Fruit fly (Drosophila melanogaster): ENCODE measurements around the gene CG14339.

CG14339 gene

dm6 chr2L:1068004-1068403 is 40.3 kb upstream of the CG14339 start:
- TF ChIP-seq CG12768 (GFP tag; optimal IDR thresholded peaks at IDR 0.05) (no peak), cic (GFP tag; optimal IDR thresholded peaks at IDR 0.05) (no peak), ovo (GFP tag; optimal IDR thresholded peaks at IDR 0.05) (no peak), kay (GFP tag; ENCODE audit: borderline replicate concordance) (no peak), CG7101 (tag; optimal IDR thresholded peaks at IDR 0.05) (no peak), toe (GFP tag; optimal IDR thresholded peaks at IDR 0.05) (no peak), CG11617 (GFP tag; optimal IDR thresholded peaks at IDR 0.05) (no peak)

- no peak for TF ChIP-seq CG1620 (GFP tag; optimal IDR thresholded peaks at IDR 0.05)
- TF ChIP-seq tj (GFP tag; optimal IDR thresholded peaks at IDR 0.05) = no peak
- no peak for TF ChIP-seq CG33017 (tag; optimal IDR thresholded peaks at IDR 0.05)
- no peak for TF ChIP-seq cic (GFP tag; optimal IDR thresholded peaks at IDR 0.05)
- no peak for TF ChIP-seq CG12768 (GFP tag; optimal IDR thresholded peaks at IDR 0.05)
- no peak for TF ChIP-seq Clk (GFP tag; optimal IDR thresholded peaks at IDR 0.05)
- TF ChIP-seq cnc (optimal IDR thresholded peaks at IDR 0.05) = no peak
- no peak for TF ChIP-seq Mnt (GFP tag; optimal IDR thresholded peaks at IDR 0.05)
- no peak for TF ChIP-seq Hr96 (GFP tag; optimal IDR thresholded peaks at IDR 0.05)
- no peak for TF ChIP-seq Crg-1 (GFP tag; optimal IDR thresholded peaks at IDR 0.05)
- no peak for TF ChIP-seq ovo (GFP tag; optimal IDR thresholded peaks at IDR 0.05)
- TF ChIP-seq pad (GFP tag; optimal IDR thresholded peaks at IDR 0.05) = no peak
- no peak for TF ChIP-seq kay (GFP tag; ENCODE audit: borderline replicate concordance)
- no peak for TF ChIP-seq CG7045 (GFP tag; optimal IDR thresholded peaks at IDR 0.05)
- no peak for TF ChIP-seq CG7101 (tag; optimal IDR thresholded peaks at IDR 0.05)
- TF ChIP-seq bab1 (GFP tag; optimal IDR thresholded peaks at IDR 0.05) = no peak
- TF ChIP-seq CG14711 (tag; optimal IDR thresholded peaks at IDR 0.05) = no peak
- TF ChIP-seq CG11617 (GFP tag; optimal IDR thresholded peaks at IDR 0.05) = no peak
- no peak for TF ChIP-seq CG5204 (GFP tag; optimal IDR thresholded peaks at IDR 0.05)
These were observed 39.7 kb upstream of the CG14339 start for dm6 chr2L:1068517-1069107.

- TF ChIP-seq Clk (GFP tag; optimal IDR thresholded peaks at IDR 0.05) (no peak), CG33017 (tag; optimal IDR thresholded peaks at IDR 0.05) (no peak), pad (GFP tag; optimal IDR thresholded peaks at IDR 0.05) (no peak), tj (GFP tag; optimal IDR thresholded peaks at IDR 0.05) (no peak), Mnt (GFP tag; optimal IDR thresholded peaks at IDR 0.05) (no peak), CG12768 (GFP tag; optimal IDR thresholded peaks at IDR 0.05) (no peak), CG7101 (tag; optimal IDR thresholded peaks at IDR 0.05) (no peak), CG5204 (GFP tag; optimal IDR thresholded peaks at IDR 0.05) (no peak), kay (GFP tag; ENCODE audit: borderline replicate concordance) (no peak), CG7045 (GFP tag; optimal IDR thresholded peaks at IDR 0.05) (no peak), cnc (optimal IDR thresholded peaks at IDR 0.05) (no peak), cic (GFP tag; optimal IDR thresholded peaks at IDR 0.05) (no peak), Hr96 (GFP tag; optimal IDR thresholded peaks at IDR 0.05) (no peak), bab1 (GFP tag; optimal IDR thresholded peaks at IDR 0.05) (no peak), Crg-1 (GFP tag; optimal IDR thresholded peaks at IDR 0.05) (no peak), CG11617 (GFP tag; optimal IDR thresholded peaks at IDR 0.05) (no peak), toe (GFP tag; optimal IDR thresholded peaks at IDR 0.05) (no peak)
These were observed 38.9 kb upstream of the CG14339 start for dm6 chr2L:1069475-1069874.

DNA sequence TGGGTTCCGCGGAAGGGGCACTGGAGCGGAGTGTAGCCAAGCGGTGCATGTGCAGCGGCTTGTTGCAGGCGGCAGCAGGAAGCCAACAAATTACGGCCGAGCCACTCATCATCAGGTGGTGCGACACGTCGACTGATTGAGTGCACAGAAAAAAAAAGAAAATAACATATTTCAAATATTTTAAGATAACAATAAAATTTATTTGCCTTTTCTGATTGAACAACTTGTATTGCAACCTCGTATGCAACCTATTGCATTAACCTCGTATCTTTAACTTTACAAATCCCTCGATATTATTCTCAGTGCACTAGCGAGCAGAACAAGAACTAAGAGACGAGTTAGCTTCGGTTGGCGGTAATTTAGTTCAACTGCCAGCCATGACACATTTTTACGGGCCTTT is 38.0 kb upstream of the CG14339 start:
- no peak for TF ChIP-seq CG11617 (GFP tag; optimal IDR thresholded peaks at IDR 0.05)
- peak; percentile 31 for TF ChIP-seq bab1 (GFP tag; optimal IDR thresholded peaks at IDR 0.05)
- TF ChIP-seq Hr96 (GFP tag; optimal IDR thresholded peaks at IDR 0.05) = no peak
- TF ChIP-seq toe (GFP tag; optimal IDR thresholded peaks at IDR 0.05) = no peak
- TF ChIP-seq tj (GFP tag; optimal IDR thresholded peaks at IDR 0.05) = no peak
- no peak for TF ChIP-seq cnc (optimal IDR thresholded peaks at IDR 0.05)

- no peak for TF ChIP-seq tj (GFP tag; optimal IDR thresholded peaks at IDR 0.05)
- no peak for TF ChIP-seq CG1620 (GFP tag; optimal IDR thresholded peaks at IDR 0.05)
- no peak for TF ChIP-seq toe (GFP tag; optimal IDR thresholded peaks at IDR 0.05)
- no peak for TF ChIP-seq Crg-1 (GFP tag; optimal IDR thresholded peaks at IDR 0.05)
- no peak for TF ChIP-seq kay (GFP tag; ENCODE audit: borderline replicate concordance)
- no peak for TF ChIP-seq CG12768 (GFP tag; optimal IDR thresholded peaks at IDR 0.05)
- no peak for TF ChIP-seq ovo (GFP tag; optimal IDR thresholded peaks at IDR 0.05)
- no peak for TF ChIP-seq CG14711 (tag; optimal IDR thresholded peaks at IDR 0.05)
- TF ChIP-seq CG11617 (GFP tag; optimal IDR thresholded peaks at IDR 0.05) = no peak
- TF ChIP-seq Clk (GFP tag; optimal IDR thresholded peaks at IDR 0.05) = no peak
- TF ChIP-seq CG7101 (tag; optimal IDR thresholded peaks at IDR 0.05) = no peak
- TF ChIP-seq Mnt (GFP tag; optimal IDR thresholded peaks at IDR 0.05) = no peak
- TF ChIP-seq cic (GFP tag; optimal IDR thresholded peaks at IDR 0.05) = no peak
These were observed 37.4 kb upstream of the CG14339 start for dm6 chr2L:1070941-1071340.

DNA sequence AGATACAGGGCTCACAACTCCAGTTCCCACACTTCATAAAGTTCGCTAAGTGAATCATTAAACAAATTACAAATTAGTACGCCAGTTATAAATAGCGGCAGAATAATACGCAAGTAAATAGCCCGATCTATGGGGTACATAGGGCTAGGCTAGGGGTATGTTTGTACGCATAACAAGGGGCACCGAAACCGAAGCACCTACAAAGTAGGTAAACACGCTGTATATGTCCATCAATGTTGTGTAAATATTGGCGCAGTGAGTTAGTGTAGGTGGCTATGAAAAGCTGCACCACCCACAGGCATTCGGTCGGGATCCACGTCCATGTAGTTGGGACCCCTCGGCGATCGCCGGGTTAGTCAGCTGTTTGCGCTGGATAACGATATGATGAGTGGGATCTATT is 36.2 kb upstream of the CG14339 start:
- TF ChIP-seq tj (GFP tag; optimal IDR thresholded peaks at IDR 0.05) (no peak), bab1 (GFP tag; optimal IDR thresholded peaks at IDR 0.05) (no peak), cnc (optimal IDR thresholded peaks at IDR 0.05) (no peak), Mnt (GFP tag; optimal IDR thresholded peaks at IDR 0.05) (peak; percentile 11), CG5204 (GFP tag; optimal IDR thresholded peaks at IDR 0.05) (no peak), Clk (GFP tag; optimal IDR thresholded peaks at IDR 0.05) (no peak), ovo (GFP tag; optimal IDR thresholded peaks at IDR 0.05) (peak; percentile 48), CG33017 (tag; optimal IDR thresholded peaks at IDR 0.05) (no peak), cic (GFP tag; optimal IDR thresholded peaks at IDR 0.05) (no peak), CG7045 (GFP tag; optimal IDR thresholded peaks at IDR 0.05) (peak; percentile 56), CG11617 (GFP tag; optimal IDR thresholded peaks at IDR 0.05) (peak; percentile 17), kay (GFP tag; ENCODE audit: borderline replicate concordance) (no peak), CG7101 (tag; optimal IDR thresholded peaks at IDR 0.05) (peak; percentile 71), Crg-1 (GFP tag; optimal IDR thresholded peaks at IDR 0.05) (peak; percentile 54), toe (GFP tag; optimal IDR thresholded peaks at IDR 0.05) (no peak), pad (GFP tag; optimal IDR thresholded peaks at IDR 0.05) (peak; percentile 47), CG14711 (tag; optimal IDR thresholded peaks at IDR 0.05) (peak; percentile 23), CG1620 (GFP tag; optimal IDR thresholded peaks at IDR 0.05) (peak; percentile 5), CG12768 (GFP tag; optimal IDR thresholded peaks at IDR 0.05) (peak; percentile 41), Hr96 (GFP tag; optimal IDR thresholded peaks at IDR 0.05) (peak; percentile 53)

Measured in whole organism, adult.